Worm (Caenorhabditis elegans) whole organism, young adult: ENCODE results near the gene R11D1.3.

Source experiments
- B0261.1 ChIP-seq: sonication (generic microtip); optimal IDR thresholded peaks from 2 replicates; lab custom pipeline; 2016; ENCODE audit warnings: mild to moderate bottlenecking, missing genetic modification characterization, moderate library complexity, missing compliant biosample characterization
- C17E4.6 ChIP-seq: fragments of 200-800 bp; sonication (Bioruptor generic); IDR thresholded peaks from 2 replicates; pipeline ENCODE4 v1.3.6; 2022; ENCODE audit warnings: missing genetic modification reagents, missing genetic modification characterization, missing compliant biosample characterization
- D2030.7 ChIP-seq: fragments of 200-800 bp; sonication (Bioruptor generic); IDR thresholded peaks from 2 replicates; pipeline ENCODE4 v1.3.6; 2022; ENCODE audit warnings: missing genetic modification reagents, missing genetic modification characterization, missing compliant biosample characterization
- F49E8.2 ChIP-seq: sonication (generic microtip); optimal IDR thresholded peaks from 3 replicates; lab custom pipeline; 2017; ENCODE audit warnings: missing genetic modification characterization, mild to moderate bottlenecking, missing compliant biosample characterization, antibody characterized with exemption, moderate library complexity; ENCODE audit not compliant: insufficient read depth
- F55B11.4 ChIP-seq: sonication (generic microtip); optimal IDR thresholded peaks from 2 replicates; lab custom pipeline; 2016; ENCODE audit warnings: missing compliant biosample characterization, missing genetic modification characterization, borderline replicate concordance; ENCODE audit not compliant: insufficient read depth
- F57A8.1 ChIP-seq: fragments of 200-800 bp; sonication (Bioruptor generic); optimal IDR thresholded peaks from 2 replicates; lab custom pipeline; 2018; ENCODE audit warnings: mild to moderate bottlenecking, missing genetic modification characterization, moderate library complexity, missing compliant biosample characterization
- F57C9.4 ChIP-seq: sonication (generic microtip); optimal IDR thresholded peaks from 2 replicates; lab custom pipeline; 2017; ENCODE audit warnings: mild to moderate bottlenecking, missing genetic modification characterization, missing compliant biosample characterization
- K11D2.4 ChIP-seq: fragments of 200-800 bp; sonication (Bioruptor generic); IDR thresholded peaks from 2 replicates; pipeline ENCODE4 v1.3.6; 2022; ENCODE audit warnings: missing genetic modification reagents, missing genetic modification characterization, missing compliant biosample characterization
- T07F8.4 ChIP-seq: sonication (generic microtip); optimal IDR thresholded peaks from 2 replicates; lab custom pipeline; 2016; ENCODE audit warnings: mild to moderate bottlenecking, missing genetic modification characterization, moderate library complexity, missing compliant biosample characterization
- ZK185.1 ChIP-seq: sonication (generic microtip); optimal IDR thresholded peaks from 2 replicates; lab custom pipeline; 2016; ENCODE audit warnings: mild to moderate bottlenecking, missing genetic modification characterization, missing compliant biosample characterization; ENCODE audit not compliant: poor library complexity, severe bottlenecking
- athp-1 ChIP-seq: sonication (generic microtip); optimal IDR thresholded peaks from 2 replicates; lab custom pipeline; 2017; ENCODE audit warnings: mild to moderate bottlenecking, missing genetic modification characterization, missing compliant biosample characterization
- attf-5 ChIP-seq: fragments of 200-800 bp; sonication (Bioruptor generic); optimal IDR thresholded peaks from 2 replicates; lab custom pipeline; 2018; ENCODE audit warnings: mild to moderate bottlenecking, missing genetic modification characterization, missing compliant biosample characterization
- ccch-3 ChIP-seq: fragments of 200-800 bp; sonication (Bioruptor generic); optimal IDR thresholded peaks from 2 replicates; lab custom pipeline; 2018; ENCODE audit warnings: mild to moderate bottlenecking, missing genetic modification characterization, missing compliant biosample characterization
- cebp-2 ChIP-seq: fragments of 200-800 bp; sonication (Bioruptor generic); IDR thresholded peaks from 2 replicates; pipeline ENCODE4 v1.3.6; 2022; ENCODE audit warnings: missing genetic modification characterization, missing compliant biosample characterization
- ceh-100 ChIP-seq: fragments of 200-800 bp; sonication (Bioruptor generic); IDR thresholded peaks from 2 replicates; pipeline ENCODE4 v1.3.6; 2022; ENCODE audit warnings: missing genetic modification reagents, missing genetic modification characterization, missing compliant biosample characterization
- ceh-27 ChIP-seq: fragments of 200-800 bp; sonication (Bioruptor generic); optimal IDR thresholded peaks from 2 replicates; lab custom pipeline; 2018; ENCODE audit warnings: mild to moderate bottlenecking, missing genetic modification characterization, moderate library complexity, missing compliant biosample characterization
- chd-7 ChIP-seq: sonication (generic microtip); optimal IDR thresholded peaks from 2 replicates; lab custom pipeline; 2016; ENCODE audit warnings: mild to moderate bottlenecking, missing genetic modification characterization, moderate library complexity, missing compliant biosample characterization
- die-1 ChIP-seq: sonication (generic microtip); optimal IDR thresholded peaks from 2 replicates; lab custom pipeline; 2016; ENCODE audit warnings: missing genotype, mild to moderate bottlenecking, missing genetic modification characterization, missing compliant biosample characterization
- dox-1 ChIP-seq: fragments of 200-800 bp; sonication (Bioruptor generic); IDR thresholded peaks from 2 replicates; pipeline ENCODE4 v1.3.6; 2022; ENCODE audit warnings: missing genetic modification reagents, missing genetic modification characterization, missing compliant biosample characterization
- egl-44 ChIP-seq: fragments of 200-800 bp; sonication (Bioruptor generic); IDR thresholded peaks from 2 replicates; pipeline ENCODE4 v1.3.6; 2022; ENCODE audit warnings: missing genetic modification reagents, missing genetic modification characterization, missing compliant biosample characterization
- egrh-3 ChIP-seq: fragments of 200-800 bp; sonication (Bioruptor generic); IDR thresholded peaks from 2 replicates; pipeline ENCODE4 v1.3.6; 2022; ENCODE audit warnings: missing genetic modification reagents, missing genetic modification characterization, missing compliant biosample characterization
- ekl-4 ChIP-seq: fragments of 200-800 bp; sonication (Bioruptor generic); IDR thresholded peaks from 2 replicates; pipeline ENCODE4 v1.3.6; 2022; ENCODE audit warnings: missing genetic modification reagents, missing genetic modification characterization, missing compliant biosample characterization
- gei-17 ChIP-seq: fragments of 200-800 bp; sonication (Bioruptor generic); optimal IDR thresholded peaks from 2 replicates; lab custom pipeline; 2018; ENCODE audit warnings: mild to moderate bottlenecking, missing genetic modification characterization, missing compliant biosample characterization
- hmg-1.2 ChIP-seq: fragments of 200-800 bp; sonication (Bioruptor generic); IDR thresholded peaks from 2 replicates; pipeline ENCODE4 v1.3.6; 2022; ENCODE audit warnings: missing genetic modification reagents, missing genetic modification characterization, missing compliant biosample characterization
- hrde-1 ChIP-seq: sonication (generic microtip); optimal IDR thresholded peaks from 2 replicates; lab custom pipeline; 2016; ENCODE audit warnings: missing genetic modification characterization, mild to moderate bottlenecking, missing compliant biosample characterization, moderate library complexity, missing genotype, missing genetic modification reagents, borderline replicate concordance
- lin-26 ChIP-seq: fragments of 200-800 bp; sonication (Bioruptor generic); IDR thresholded peaks from 2 replicates; pipeline ENCODE4 v1.3.6; 2022; ENCODE audit warnings: missing genetic modification reagents, missing genetic modification characterization, missing compliant biosample characterization
- lsl-1 ChIP-seq: fragments of 200-800 bp; sonication (Bioruptor generic); optimal IDR thresholded peaks from 2 replicates; lab custom pipeline; 2018; ENCODE audit warnings: mild to moderate bottlenecking, missing genetic modification characterization, moderate library complexity, missing compliant biosample characterization
- madf-10 ChIP-seq: sonication (generic microtip); optimal IDR thresholded peaks from 2 replicates; lab custom pipeline; 2016; ENCODE audit warnings: mild to moderate bottlenecking, missing genetic modification characterization, missing compliant biosample characterization
- madf-3 ChIP-seq: fragments of 200-800 bp; sonication (Bioruptor generic); IDR thresholded peaks from 2 replicates; pipeline ENCODE4 v1.3.6; 2022; ENCODE audit warnings: missing genetic modification reagents, missing genetic modification characterization, missing compliant biosample characterization
- mcd-1 ChIP-seq: fragments of 200-800 bp; sonication (Bioruptor generic); IDR thresholded peaks from 2 replicates; pipeline ENCODE4 v1.3.6; 2022; ENCODE audit warnings: missing genetic modification reagents, missing genetic modification characterization, missing compliant biosample characterization
- mes-4 ChIP-seq: sonication (generic microtip); optimal IDR thresholded peaks from 2 replicates; lab custom pipeline; 2016; ENCODE audit warnings: missing genotype, missing genetic modification characterization, missing compliant biosample characterization
- nfya-2 ChIP-seq: fragments of 200-800 bp; sonication (Bioruptor generic); IDR thresholded peaks from 2 replicates; pipeline ENCODE4 v1.3.6; 2022; ENCODE audit warnings: missing genetic modification reagents, missing genetic modification characterization, missing compliant biosample characterization
- nhr-80 ChIP-seq: sonication (generic microtip); optimal IDR thresholded peaks from 2 replicates; lab custom pipeline; 2016; ENCODE audit warnings: missing genetic modification characterization, missing compliant biosample characterization
- nhr-90 ChIP-seq: sonication (generic microtip); optimal IDR thresholded peaks from 2 replicates; lab custom pipeline; 2016; ENCODE audit warnings: missing genotype, mild to moderate bottlenecking, missing genetic modification characterization, missing compliant biosample characterization
- rpc-1 ChIP-seq, 2 experiments: fragments of 150-350 bp in 1 of 2; sonication (generic microtip) in 1 of 2; optimal IDR thresholded peaks; 2 replicates each; lab custom pipeline; 2014 to 2018; ENCODE audit warnings: missing biosample characterization in 1 of 2, missing genetic modification characterization in 1 of 2, missing genetic modification reagents in 1 of 2, missing genotype in 1 of 2
- snpc-1.1 ChIP-seq: sonication (generic microtip); optimal IDR thresholded peaks from 2 replicates; lab custom pipeline; 2017; ENCODE audit warnings: missing genetic modification characterization, mild to moderate bottlenecking, missing compliant biosample characterization, antibody characterized with exemption, moderate library complexity, missing genotype, missing genetic modification reagents; ENCODE audit not compliant: insufficient read depth
- tbx-9 ChIP-seq: sonication (generic microtip); optimal IDR thresholded peaks from 2 replicates; lab custom pipeline; 2016; ENCODE audit warnings: borderline replicate concordance, missing genetic modification characterization, inconsistent platforms, missing compliant biosample characterization
- unc-130 ChIP-seq: sonication (generic microtip); optimal IDR thresholded peaks from 2 replicates; lab custom pipeline; 2016; ENCODE audit warnings: missing genetic modification reagents, missing genetic modification characterization, missing compliant biosample characterization
- ztf-3 ChIP-seq: fragments of 200-800 bp; sonication (Bioruptor generic); optimal IDR thresholded peaks from 2 replicates; lab custom pipeline; 2018; ENCODE audit warnings: mild to moderate bottlenecking, missing genetic modification characterization, missing compliant biosample characterization

The R11D1.3 gene

DNA sequence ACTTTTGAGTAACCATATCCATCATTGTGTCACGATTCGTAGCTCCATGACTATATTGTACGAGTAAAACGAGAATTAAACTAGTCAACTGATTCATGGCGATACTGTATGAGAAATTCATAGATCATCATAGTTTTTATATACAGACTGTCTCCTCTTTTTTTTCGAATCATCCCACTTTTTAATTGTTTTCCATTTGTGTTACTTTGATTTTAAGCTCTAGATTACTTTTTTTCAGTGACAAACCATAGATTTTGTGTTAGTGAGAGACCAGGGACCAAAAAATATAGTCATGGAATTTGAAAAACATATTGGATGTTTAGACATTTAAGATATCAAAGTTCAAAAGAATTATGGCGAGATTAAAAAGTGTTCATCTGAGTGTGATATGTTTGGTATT, at the start of gene R11D1.3:
Gene R11D1.3 (minus strand): TSS at position 101 of the 400 bp plus-strand sequence.
- no peak for TF ChIP-seq madf-3
- no peak for TF ChIP-seq nhr-90 (tag; lab: Kevin White, UChicago)
- no peak for TF ChIP-seq lin-26 (GFP tag; lab: Robert Waterston, UW)
- no peak for TF ChIP-seq ceh-100 (GFP tag; lab: Robert Waterston, UW)
- no peak for TF ChIP-seq attf-5 (GFP tag; lab: Kevin White, UChicago)
- TF ChIP-seq lsl-1 (GFP tag; lab: Kevin White, UChicago) = no peak
- TF ChIP-seq F49E8.2 (tag; lab: Kevin White, UChicago) = no peak
- TF ChIP-seq ceh-27 (GFP tag; lab: Kevin White, UChicago) = no peak
- no peak for TF ChIP-seq F55B11.4 (tag; lab: Kevin White, UChicago)
- TF ChIP-seq ztf-3 (GFP tag; lab: Kevin White, UChicago) = no peak
- TF ChIP-seq dox-1 (GFP tag; lab: Robert Waterston, UW) = no peak

DNA sequence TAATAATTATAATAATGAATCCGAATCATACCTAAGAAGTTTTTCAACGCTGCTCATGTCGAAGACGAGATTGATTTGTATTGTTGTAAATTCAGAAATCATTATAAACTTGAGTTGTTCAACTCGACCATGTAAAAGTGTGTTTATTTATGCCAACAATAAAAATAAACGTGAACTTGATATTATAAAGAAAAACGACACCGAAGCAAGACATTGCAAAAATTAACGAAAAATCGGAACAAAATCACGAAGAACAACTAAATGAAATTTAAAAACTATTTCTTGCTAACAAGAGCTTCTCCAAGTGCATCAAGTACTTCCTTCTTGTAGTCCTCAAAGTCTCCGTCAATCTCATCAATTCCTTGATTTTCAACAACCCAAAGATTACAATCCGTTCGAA, 49.0 kb upstream of the R11D1.3 start, which contains the start of gene F18E2.15:
Gene F18E2.15 (minus strand): TSS at position 101 of the 400 bp plus-strand sequence.
- TF ChIP-seq cebp-2 (GFP tag; lab: Robert Waterston, UW) = no peak
- no peak for TF ChIP-seq hrde-1 (tag; lab: Kevin White, UChicago)
- no peak for TF ChIP-seq tbx-9
- TF ChIP-seq egl-44 (GFP tag; lab: Robert Waterston, UW) = no peak
- no peak for TF ChIP-seq C17E4.6 (GFP tag; lab: Robert Waterston, UW)
- TF ChIP-seq unc-130 (GFP tag; lab: Kevin White, UChicago) = no peak
- no peak for TF ChIP-seq ZK185.1 (tag; lab: Kevin White, UChicago)
- TF ChIP-seq T07F8.4 = no peak
- TF ChIP-seq egrh-3 (GFP tag; lab: Robert Waterston, UW) = no peak
- TF ChIP-seq mcd-1 = no peak
- TF ChIP-seq, all 124 proteins: peak for 0

DNA sequence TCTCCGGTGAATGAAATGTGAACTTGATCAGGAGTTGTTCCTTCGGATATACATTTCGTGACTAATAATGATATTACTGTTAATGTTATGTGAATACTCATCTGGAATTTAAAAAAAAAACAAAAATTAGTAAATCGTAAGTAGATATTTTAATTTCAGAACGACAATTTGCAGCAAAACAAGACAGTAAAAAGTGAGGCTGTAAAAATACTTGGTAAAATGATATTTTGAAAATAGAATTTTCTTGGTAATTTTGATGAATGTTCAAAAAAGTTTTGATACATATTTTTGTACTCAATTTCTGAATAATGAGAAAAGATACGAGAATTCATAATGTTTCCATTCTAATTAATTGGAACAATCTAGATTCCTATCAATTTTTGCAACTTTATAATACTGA, 47.8 kb upstream of the R11D1.3 start, which contains the start of gene papl-1:
Gene papl-1 (minus strand): TSS at position 101 of the 400 bp plus-strand sequence.
- TF ChIP-seq snpc-1.1 (no peak), unc-130 (GFP tag; lab: Kevin White, UChicago) (no peak), nhr-80 (tag; lab: Kevin White, UChicago) (no peak)
- TF ChIP-seq, all 124 proteins: peak for 0

DNA sequence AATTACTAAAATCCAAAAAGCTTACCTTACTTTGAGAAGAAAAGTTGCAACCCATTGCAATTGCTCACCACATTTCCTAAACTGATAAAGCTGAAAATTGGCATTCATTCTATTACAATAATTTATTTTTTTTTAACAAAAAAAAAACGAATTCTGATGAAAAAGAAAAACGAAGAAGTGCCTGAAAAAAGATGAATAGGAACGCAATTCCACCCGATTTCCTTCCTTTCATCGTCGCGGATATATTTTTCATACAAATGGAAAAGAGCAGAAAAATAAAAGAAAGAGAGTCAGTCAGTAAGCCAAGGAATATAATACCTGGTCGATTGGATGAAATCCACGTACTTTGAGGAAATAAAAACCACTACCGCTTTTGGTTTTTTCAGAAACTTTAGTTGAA, 42.9 kb upstream of the R11D1.3 start, which contains the start of gene gpa-13:
Gene gpa-13 (minus strand): TSS at position 101 of the 400 bp plus-strand sequence.
- TF ChIP-seq nfya-2 (GFP tag; lab: Robert Waterston, UW) = no peak
- TF ChIP-seq mes-4 = no peak
- TF ChIP-seq gei-17 = no peak
- no peak for TF ChIP-seq ztf-3 (GFP tag; lab: Kevin White, UChicago)
- TF ChIP-seq B0261.1 = no peak
- no peak for TF ChIP-seq die-1 (tag; lab: Kevin White, UChicago)
- TF ChIP-seq ccch-3 (GFP tag; lab: Kevin White, UChicago) = no peak
- no peak for TF ChIP-seq madf-10 (tag; lab: Kevin White, UChicago)
- TF ChIP-seq athp-1 (tag; lab: Kevin White, UChicago) = no peak
- TF ChIP-seq K11D2.4 (GFP tag; lab: Robert Waterston, UW) = no peak
- TF ChIP-seq D2030.7 = no peak
- no peak for TF ChIP-seq F57A8.1 (GFP tag; lab: Kevin White, UChicago)
- TF ChIP-seq F49E8.2 (tag; lab: Kevin White, UChicago) = no peak
- TF ChIP-seq ekl-4 (GFP tag; lab: Robert Waterston, UW) = no peak
- TF ChIP-seq chd-7 (tag; lab: Kevin White, UChicago) = no peak
- no peak for TF ChIP-seq rpc-1 (optimal IDR thresholded peaks at IDR 0.05; lab: Kevin White, UChicago)
- TF ChIP-seq rpc-1 (tag; optimal IDR thresholded peaks at IDR 0.05; lab: Kevin White, UChicago) = no peak
- no peak for TF ChIP-seq hmg-1.2 (GFP tag; lab: Robert Waterston, UW)
- no peak for TF ChIP-seq lsl-1 (GFP tag; lab: Kevin White, UChicago)
- TF ChIP-seq F57C9.4 (tag; lab: Kevin White, UChicago) = no peak
